Fruit fly (Drosophila melanogaster): ENCODE data around the gene NSD.

Gene NSD

DNA sequence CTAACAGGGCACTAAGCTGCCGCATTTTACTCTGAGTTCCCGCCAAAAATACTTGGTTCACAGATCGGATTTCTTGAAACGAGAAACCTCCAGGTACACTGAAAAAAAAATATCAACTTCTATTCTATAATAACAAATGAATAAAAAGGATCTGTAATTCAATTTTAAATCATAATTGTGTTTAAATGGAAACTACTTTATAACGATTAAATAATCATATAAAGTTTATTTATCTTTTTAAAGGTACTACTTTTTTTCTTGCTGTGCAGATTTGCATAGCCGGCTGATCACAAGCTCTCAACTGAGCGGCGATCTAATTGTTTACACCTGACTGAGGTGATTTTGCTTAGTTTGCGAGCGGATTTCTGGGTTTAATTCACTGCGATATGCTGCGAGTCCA, 49.7 kb upstream of the NSD start (continued):
- peak; percentile 48 for TF ChIP-seq odd (GFP tag; optimal IDR thresholded peaks at IDR 0.05)
- peak; percentile 69 for TF ChIP-seq Fer3 (tag; optimal IDR thresholded peaks at IDR 0.05)
- TF ChIP-seq CG8924 (tag; optimal IDR thresholded peaks at IDR 0.05) = peak; percentile 72
- no peak for TF ChIP-seq CG4707 (GFP tag; optimal IDR thresholded peaks at IDR 0.05)
- peak; percentile 78 for TF ChIP-seq CG3847 (GFP tag; IDR thresholded peaks at IDR 0.05)
- TF ChIP-seq Max (GFP tag; optimal IDR thresholded peaks at IDR 0.05) = peak; percentile 56
- no peak for TF ChIP-seq CG33557 (GFP tag; optimal IDR thresholded peaks at IDR 0.05)
- TF ChIP-seq insv (GFP tag; optimal IDR thresholded peaks at IDR 0.05) = no peak
- TF ChIP-seq NK7.1 (GFP tag; optimal IDR thresholded peaks at IDR 0.05) = no peak
- TF ChIP-seq HLH4C (GFP tag; IDR thresholded peaks at IDR 0.05; ENCODE audit: partially characterized antibody) = no peak
- no peak for TF ChIP-seq Deaf1 (tag; optimal IDR thresholded peaks at IDR 0.05)
- TF ChIP-seq PHDP (tag; optimal IDR thresholded peaks at IDR 0.05) = peak; percentile 86
- no peak for TF ChIP-seq Hey (tag; optimal IDR thresholded peaks at IDR 0.05)
- peak; percentile 2 for TF ChIP-seq CG10462 (GFP tag; optimal IDR thresholded peaks at IDR 0.05)
- TF ChIP-seq Rx (GFP tag; IDR thresholded peaks at IDR 0.05) = no peak
- TF ChIP-seq CG10979 (tag; optimal IDR thresholded peaks at IDR 0.05) = peak; percentile 73
- TF ChIP-seq grau (tag; optimal IDR thresholded peaks at IDR 0.05) = peak; percentile 80
- no peak for TF ChIP-seq Gsc (GFP tag; IDR thresholded peaks at IDR 0.05)
- TF ChIP-seq NC2α (GFP tag; optimal IDR thresholded peaks at IDR 0.05) = no peak
- peak; percentile 60 for TF ChIP-seq CG17359 (tag; optimal IDR thresholded peaks at IDR 0.05)
- no peak for TF ChIP-seq CG11093 (GFP tag; IDR thresholded peaks at IDR 0.05)
- peak; percentile 35 for TF ChIP-seq CG2875 (GFP tag; optimal IDR thresholded peaks at IDR 0.05)
- 0 out of 3 replicates have a peak, but pooled peaks have one; percentile 60 for TF ChIP-seq CG11456 (GFP tag; IDR thresholded peaks at IDR 0.05)
- peak; percentile 17 for TF ChIP-seq CG3995 (GFP tag; optimal IDR thresholded peaks at IDR 0.05)
- peak; percentile 29 for TF ChIP-seq jing (GFP tag; optimal IDR thresholded peaks at IDR 0.05)
- no peak for TF ChIP-seq zen (tag; optimal IDR thresholded peaks at IDR 0.05)
- TF ChIP-seq CG10209 (GFP tag; optimal IDR thresholded peaks at IDR 0.05) = peak; percentile 56
- no peak for TF ChIP-seq bigmax (GFP tag; optimal IDR thresholded peaks at IDR 0.05)
- peak; percentile 44; the same call in 1 of the 2 replicates for TF ChIP-seq CG6272 (GFP tag; IDR thresholded peaks at IDR 0.05)
- no peak for TF ChIP-seq CG3407 (GFP tag; optimal IDR thresholded peaks at IDR 0.05)
- TF ChIP-seq Sry-β (GFP tag; optimal IDR thresholded peaks at IDR 0.05) = no peak
- TF ChIP-seq CG34376 (GFP tag; optimal IDR thresholded peaks at IDR 0.05) = no peak
- no peak for TF ChIP-seq yki (optimal IDR thresholded peaks at IDR 0.05)
- no peak for TF ChIP-seq CG31388 (GFP tag; optimal IDR thresholded peaks at IDR 0.05)
- no peak for TF ChIP-seq chinmo (GFP tag; IDR thresholded peaks at IDR 0.05; ENCODE audit: partially characterized antibody)
- peak; percentile 17 for TF ChIP-seq cwo (GFP tag; optimal IDR thresholded peaks at IDR 0.05)
- TF ChIP-seq ab (GFP tag; optimal IDR thresholded peaks at IDR 0.05) = no peak
- TF ChIP-seq CG9727 (GFP tag; optimal IDR thresholded peaks at IDR 0.05) = peak; percentile 62
- no peak for TF ChIP-seq CG16863 (GFP tag; optimal IDR thresholded peaks at IDR 0.05)
- no peak for TF ChIP-seq CG34224 (GFP tag; IDR thresholded peaks at IDR 0.05; ENCODE audit: partially characterized antibody)
- TF ChIP-seq CG7839 (tag; optimal IDR thresholded peaks at IDR 0.05) = peak; percentile 83
- no peak for TF ChIP-seq sisA (GFP tag; IDR thresholded peaks at IDR 0.05)
- no peak for TF ChIP-seq D (optimal IDR thresholded peaks at IDR 0.05)
- no peak for TF ChIP-seq D (GFP tag; optimal IDR thresholded peaks at IDR 0.05)
- no peak for TF ChIP-seq CG3726 (GFP tag; IDR thresholded peaks at IDR 0.05)
- no peak for TF ChIP-seq TFAM (GFP tag; optimal IDR thresholded peaks at IDR 0.05)
- TF ChIP-seq CG15696 (tag; optimal IDR thresholded peaks at IDR 0.05) = no peak
- TF ChIP-seq ATbp (GFP tag; optimal IDR thresholded peaks at IDR 0.05) = no peak
- no peak for TF ChIP-seq CG10543 (GFP tag; optimal IDR thresholded peaks at IDR 0.05)
- peak; percentile 65 for TF ChIP-seq ind (GFP tag; optimal IDR thresholded peaks at IDR 0.05)
- TF ChIP-seq CG18599 (GFP tag; optimal IDR thresholded peaks at IDR 0.05) = peak; percentile 44
